Worm (Caenorhabditis elegans): ENCODE data around the gene ppk-3.

ce11 chrX:12940811-12941210 lies 34.6 kb downstream of the ppk-3 start, which contains the start of gene gmap-3:
- TF ChIP-seq C34F6.9 (tag; optimal IDR thresholded peaks at IDR 0.05) (no peak), unc-62 (GFP tag; optimal IDR thresholded peaks at IDR 0.05) (no peak), Y55F3AM.14 (GFP tag; optimal IDR thresholded peaks at IDR 0.05) (no peak), nhr-12 (tag; optimal IDR thresholded peaks at IDR 0.05) (no peak), ama-1 (optimal IDR thresholded peaks at IDR 0.05) (no peak)

Measured in whole organism, L2 larva.